Fruit fly (Drosophila melanogaster) Kc167 (cell line): ENCODE data around the gene CG17726.

ENCODE experiments used
- Myc ChIP-seq: fragments of >200 bp; optimal IDR thresholded peaks from 2 replicates; lab custom pipeline; 2017; ENCODE audit warnings: missing external identifiers
- Sin3A ChIP-seq: fragments of >200 bp; optimal IDR thresholded peaks from 2 replicates; lab custom pipeline; 2018; ENCODE audit warnings: missing external identifiers
- h ChIP-seq: fragments of >200 bp; optimal IDR thresholded peaks from 3 replicates; lab custom pipeline; 2018; ENCODE audit warnings: missing external identifiers
- insv ChIP-seq: fragments of >200 bp; optimal IDR thresholded peaks from 3 replicates; lab custom pipeline; 2018; ENCODE audit warnings: missing external identifiers
- psq ChIP-seq: fragments of >200 bp; optimal IDR thresholded peaks from 2 replicates; lab custom pipeline; 2017; ENCODE audit warnings: missing external identifiers
- ttk ChIP-seq: sonication (Bioruptor generic); optimal IDR thresholded peaks from 2 replicates; lab custom pipeline; 2017; ENCODE audit warnings: missing external identifiers

The CG17726 gene

DNA sequence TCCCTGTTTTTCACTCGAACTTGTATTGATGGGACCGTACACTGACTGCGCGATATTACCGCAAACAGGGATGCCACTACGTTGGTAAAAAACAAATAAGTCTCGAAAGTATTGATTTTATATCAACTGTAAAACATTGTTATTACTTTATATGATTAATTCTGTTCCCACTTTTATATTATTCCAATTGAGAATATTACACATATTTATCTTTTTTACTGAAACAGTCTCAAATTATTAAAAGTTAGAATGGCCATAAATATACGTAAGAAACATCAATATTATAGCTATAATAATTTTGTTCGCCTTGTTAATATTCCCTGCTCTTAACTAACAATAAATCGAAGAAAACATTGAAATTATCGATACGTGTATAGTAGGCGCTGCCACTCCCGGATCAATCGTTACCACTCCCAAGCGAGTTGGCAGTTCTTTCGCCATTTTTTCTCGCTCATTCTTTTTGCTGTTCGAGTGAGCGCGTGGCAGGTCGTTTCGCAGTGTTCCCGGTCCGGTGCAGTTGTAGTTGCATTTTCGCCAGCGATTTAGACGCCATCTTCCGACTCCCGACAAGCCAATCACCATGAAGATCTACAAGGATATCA lies 16.7 kb upstream of the CG17726 start, which contains the start of the genes SdhC and Tctp:
SdhC (minus strand) TSS at position 49 of the 602 bp plus-strand sequence.
Tctp (plus strand) TSS at position 447 of the 602 bp plus-strand sequence.
- TF ChIP-seq h (lab: Kevin White, UChicago), result no peak
- TF ChIP-seq psq, result no peak

dm6 chr3R:11211291-11212061 lies 15.1 kb upstream of the CG17726 start:
- TF ChIP-seq insv (lab: Kevin White, UChicago), result no peak
- no peak for TF ChIP-seq psq
- no peak for TF ChIP-seq ttk
- TF ChIP-seq Myc, result no peak
- TF ChIP-seq Sin3A (lab: Kevin White, UChicago), result no peak
- no peak for TF ChIP-seq h (lab: Kevin White, UChicago)

DNA sequence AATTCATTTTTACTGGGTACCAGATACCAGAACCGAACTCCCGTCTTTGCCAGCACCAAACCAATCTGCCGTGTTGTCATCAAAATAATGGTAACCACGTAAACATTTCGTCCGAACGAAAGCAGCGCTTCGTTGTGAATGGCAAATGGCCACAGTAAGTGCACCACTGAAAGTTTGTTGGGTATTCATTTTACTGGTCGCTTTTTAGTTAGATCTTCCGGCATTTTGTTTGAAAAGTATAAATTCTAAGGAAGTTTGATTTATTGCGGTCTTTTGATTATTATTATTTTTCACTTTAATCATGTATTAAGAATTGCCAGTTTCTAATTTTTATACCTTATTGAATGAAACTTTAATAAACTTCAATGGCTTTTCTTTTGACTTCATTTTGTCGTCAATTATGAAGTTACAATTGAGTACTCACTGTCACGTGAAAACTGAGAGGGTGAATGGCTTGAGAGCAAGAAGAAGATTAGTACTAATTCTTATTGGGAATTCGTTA lies 12.1 kb upstream of the CG17726 start, which contains the start of gene ZnT86D:
ZnT86D (minus strand) TSS at position 91 of the 502 bp plus-strand sequence.
- TF ChIP-seq Sin3A (lab: Kevin White, UChicago) (no peak), psq (no peak), ttk (no peak), Myc (no peak)

DNA sequence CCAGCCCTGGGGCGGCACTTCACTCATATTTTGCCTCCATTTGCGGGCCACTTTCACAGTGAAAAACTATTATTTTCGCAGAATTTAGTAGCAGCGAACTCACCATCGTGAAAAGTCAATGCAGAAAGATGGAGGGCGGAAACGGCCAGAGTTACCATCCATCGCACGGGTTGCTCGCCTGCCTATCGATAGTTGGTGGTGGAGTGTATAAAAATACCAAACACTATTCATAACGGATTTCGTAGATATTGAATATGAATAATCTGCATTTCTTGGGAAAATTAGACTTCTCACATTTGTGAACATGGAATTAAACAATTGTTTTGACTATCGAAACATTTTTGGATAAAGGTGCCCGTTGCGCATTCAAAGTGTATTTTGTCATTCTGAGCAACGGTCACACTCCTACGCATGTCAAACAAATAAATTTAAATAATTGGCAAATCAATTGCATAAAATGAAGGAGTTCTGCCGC lies 10.4 kb upstream of the CG17726 start, which contains the start of the genes RpS25 and CG4820:
RpS25 (minus strand) TSS at position 132 of the 475 bp plus-strand sequence.
CG4820 (plus strand) TSS at position 380 of the 475 bp plus-strand sequence.
- TF ChIP-seq insv (lab: Kevin White, UChicago), result no peak
- no peak for TF ChIP-seq ttk

dm6 chr3R:11219883-11220282 lies 6.7 kb upstream of the CG17726 start, which contains the start of gene CG6689:
Gene CG6689, minus strand, starts transcription at chr3R:11220064.
- TF ChIP-seq insv (lab: Kevin White, UChicago), result no peak

- TF ChIP-seq psq, result no peak
- no peak for TF ChIP-seq Sin3A (lab: Kevin White, UChicago)
- TF ChIP-seq h (lab: Kevin White, UChicago), result no peak
- no peak for TF ChIP-seq ttk
- TF ChIP-seq insv (lab: Kevin White, UChicago), result no peak
- TF ChIP-seq Myc, result no peak
Observed at dm6 chr3R:11221437-11222230, 4.9 kb upstream of the CG17726 start, which contains the start of the genes CG6693 and RpL3. Gene CG6693, minus strand, starts transcription at chr3R:11221639. Gene RpL3, plus strand, starts transcription at chr3R:11221894.

DNA sequence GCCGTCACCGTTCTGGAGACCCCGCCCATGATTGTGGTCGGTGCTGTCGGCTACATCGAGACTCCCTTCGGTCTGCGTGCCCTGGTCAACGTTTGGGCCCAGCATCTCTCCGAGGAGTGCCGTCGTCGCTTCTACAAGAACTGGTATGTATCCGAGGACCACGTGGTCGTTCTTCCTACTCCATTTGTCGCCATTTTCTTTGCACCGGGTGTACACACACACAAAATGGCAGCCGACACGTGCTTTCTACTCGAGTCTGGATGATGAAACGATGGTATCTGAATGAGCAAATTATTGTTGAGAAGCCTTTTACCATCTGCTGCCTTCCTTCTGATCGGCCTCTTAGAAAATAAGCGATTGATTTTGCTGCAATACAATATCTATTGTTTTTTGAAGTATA lies 4.0 kb upstream of the CG17726 start:
- TF ChIP-seq Myc (no peak), insv (lab: Kevin White, UChicago) (no peak), Sin3A (lab: Kevin White, UChicago) (no peak), psq (no peak), ttk (no peak), h (lab: Kevin White, UChicago) (no peak)

DNA sequence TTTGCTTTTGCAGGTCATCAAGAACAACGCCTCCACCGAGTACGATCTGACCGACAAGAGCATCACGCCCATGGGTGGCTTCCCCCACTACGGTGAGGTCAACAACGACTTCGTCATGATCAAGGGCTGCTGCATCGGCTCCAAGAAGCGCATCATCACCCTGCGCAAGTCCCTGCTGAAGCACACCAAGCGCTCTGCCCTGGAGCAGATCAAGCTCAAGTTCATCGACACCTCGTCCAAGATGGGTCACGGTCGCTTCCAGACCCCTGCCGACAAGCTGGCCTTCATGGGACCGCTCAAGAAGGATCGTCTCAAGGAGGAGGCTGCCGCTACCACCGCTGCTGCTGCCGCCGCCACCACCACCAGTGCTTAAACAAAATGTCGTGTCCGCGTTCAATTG lies 2.1 kb upstream of the CG17726 start:
- TF ChIP-seq ttk, result no peak
- TF ChIP-seq h (lab: Kevin White, UChicago), result no peak
- TF ChIP-seq psq, result no peak
- TF ChIP-seq Sin3A (lab: Kevin White, UChicago), result no peak

DNA sequence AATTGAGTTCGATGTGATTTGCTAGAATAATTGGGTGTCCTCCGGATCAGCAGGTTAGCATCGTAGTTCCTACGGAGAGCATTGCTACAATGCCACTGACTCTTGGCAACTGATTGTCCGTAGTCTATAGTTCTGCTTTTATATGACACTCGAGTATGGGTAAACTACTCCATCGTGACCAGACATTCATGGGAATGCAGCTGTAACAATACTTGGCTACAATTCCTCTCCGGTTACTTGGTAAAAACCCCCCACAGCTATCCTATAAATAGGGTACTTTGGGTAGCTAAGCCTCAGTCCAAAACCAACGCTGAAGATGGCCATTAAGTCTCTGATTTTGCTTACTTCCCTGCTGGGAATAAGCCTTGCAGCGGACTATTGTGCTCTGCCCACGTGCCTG lies 1.3 kb upstream of the CG17726 start, which contains the start of gene scpr-C:
scpr-C (plus strand) TSS at position 301 of the 400 bp plus-strand sequence.
- TF ChIP-seq psq (no peak), Sin3A (lab: Kevin White, UChicago) (no peak), Myc (no peak), ttk (no peak), h (lab: Kevin White, UChicago) (no peak), insv (lab: Kevin White, UChicago) (no peak)

dm6 chr3R:11230392-11230791 lies 3.8 kb downstream of the CG17726 start, which contains the start of gene GCC88:
Gene GCC88, minus strand, starts transcription at chr3R:11230600.
- TF ChIP-seq h (lab: Kevin White, UChicago), result no peak

DNA sequence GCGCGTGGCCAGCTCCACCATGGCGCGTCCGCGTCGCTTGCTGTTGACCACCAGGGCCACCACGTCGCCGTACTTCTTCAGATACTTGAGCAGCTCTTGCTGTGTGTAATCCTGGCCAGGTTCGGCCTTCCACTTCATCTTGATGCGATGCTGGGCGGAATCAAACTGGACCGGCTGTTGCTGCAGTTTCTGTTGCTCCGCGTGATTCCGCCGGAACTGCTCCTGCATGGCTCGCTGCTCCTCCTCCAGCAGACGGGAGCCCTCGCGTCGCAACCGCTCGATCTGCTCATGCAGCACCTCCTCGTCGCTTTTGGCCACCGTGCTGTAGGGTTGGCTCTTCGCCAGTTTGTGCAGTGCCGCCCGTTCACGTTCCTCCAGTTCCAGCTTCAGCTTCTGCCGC lies 4.5 kb downstream of the CG17726 start:
- no peak for TF ChIP-seq insv (lab: Kevin White, UChicago)
- peak; percentile 67 for TF ChIP-seq ttk
- no peak for TF ChIP-seq Sin3A (lab: Kevin White, UChicago)

dm6 chr3R:11231705-11232261 lies 5.2 kb downstream of the CG17726 start, which contains the start of the genes CG17187 and Dph3:
Gene CG17187, minus strand, starts transcription at chr3R:11231879.
Gene Dph3, plus strand, starts transcription at chr3R:11231912.
- TF ChIP-seq ttk, result no peak
- no peak for TF ChIP-seq insv (lab: Kevin White, UChicago)
- TF ChIP-seq Myc, result no peak
- TF ChIP-seq h (lab: Kevin White, UChicago), result no peak
- TF ChIP-seq Sin3A (lab: Kevin White, UChicago), result no peak
- TF ChIP-seq psq, result no peak
